Fruit fly (Drosophila melanogaster) whole organism, embryonic: ENCODE measurements around the gene Zip89B.

ENCODE experiments used
- Bdp1 ChIP-seq: fragments of 200-800 bp; sonication (Bioruptor generic); optimal IDR thresholded peaks from 3 replicates; lab custom pipeline; 2016; ENCODE audit warnings: missing biosample characterization, missing genetic modification characterization
- CG10209 ChIP-seq: fragments of 200-800 bp; sonication (Bioruptor generic); optimal IDR thresholded peaks from 3 replicates; lab custom pipeline; 2017; ENCODE audit warnings: missing biosample characterization, mild to moderate bottlenecking, missing genetic modification characterization, missing genetic modification reagents
- CG10979 ChIP-seq: fragments of 200-800 bp; sonication (Bioruptor generic); optimal IDR thresholded peaks from 2 replicates; lab custom pipeline; 2018; ENCODE audit warnings: missing biosample characterization, mild to moderate bottlenecking, missing genetic modification characterization, moderate library complexity
- CG11085 ChIP-seq: fragments of 200-800 bp; sonication (Bioruptor generic); IDR thresholded peaks from 2 replicates; pipeline ENCODE4 v1.3.6; 2022; ENCODE audit warnings: missing biosample characterization, missing genetic modification characterization
- CG14667 ChIP-seq: fragments of 200-800 bp; sonication (Bioruptor generic); IDR thresholded peaks from 2 replicates; pipeline ENCODE4 v1.3.6; 2022; ENCODE audit warnings: missing biosample characterization, missing genetic modification characterization
- CG1602 ChIP-seq: fragments of 200-800 bp; sonication (Bioruptor generic); optimal IDR thresholded peaks from 3 replicates; lab custom pipeline; 2016; ENCODE audit warnings: missing biosample characterization, missing genetic modification characterization
- CG18011 ChIP-seq: fragments of 200-800 bp; sonication (Bioruptor generic); optimal IDR thresholded peaks from 2 replicates; lab custom pipeline; 2017; ENCODE audit warnings: missing biosample characterization, missing genetic modification characterization, mild to moderate bottlenecking, moderate library complexity, missing genotype
- CG2202 ChIP-seq: fragments of 200-800 bp; sonication (Bioruptor generic); optimal IDR thresholded peaks from 2 replicates; lab custom pipeline; 2018; ENCODE audit warnings: missing biosample characterization, mild to moderate bottlenecking, missing genetic modification characterization
- CG31224 ChIP-seq: fragments of 200-800 bp; sonication (Bioruptor generic); IDR thresholded peaks from 2 replicates; pipeline ENCODE4 v1.3.6; 2022; ENCODE audit warnings: missing biosample characterization, missing genetic modification characterization
- CG3407 ChIP-seq: fragments of 200-800 bp; sonication (Bioruptor generic); optimal IDR thresholded peaks from 2 replicates; lab custom pipeline; 2018; ENCODE audit warnings: missing biosample characterization, mild to moderate bottlenecking, missing genetic modification characterization
- CG3995 ChIP-seq: fragments of 200-800 bp; sonication (Bioruptor generic); optimal IDR thresholded peaks from 3 replicates; lab custom pipeline; 2016; ENCODE audit warnings: missing biosample characterization, missing genetic modification characterization
- CG8359 ChIP-seq: fragments of 200-800 bp; sonication (Bioruptor generic); optimal IDR thresholded peaks from 2 replicates; lab custom pipeline; 2017; ENCODE audit warnings: missing biosample characterization, mild to moderate bottlenecking, missing genetic modification characterization, borderline replicate concordance
- CTCF ChIP-seq: fragments of 200-800 bp; sonication (Bioruptor generic); optimal IDR thresholded peaks from 2 replicates; lab custom pipeline; 2017; ENCODE audit warnings: missing biosample characterization, mild to moderate bottlenecking, missing genetic modification characterization, moderate library complexity
- Dip3 ChIP-seq: fragments of 200-800 bp; sonication (Bioruptor generic); optimal IDR thresholded peaks from 3 replicates; lab custom pipeline; 2016; ENCODE audit warnings: missing biosample characterization, missing genetic modification characterization
- Fer2 ChIP-seq: fragments of 200-800 bp; sonication (Bioruptor generic); optimal IDR thresholded peaks from 2 replicates; lab custom pipeline; 2018; ENCODE audit warnings: missing biosample characterization, mild to moderate bottlenecking, missing genetic modification characterization, moderate library complexity
- H15 ChIP-seq: fragments of 200-800 bp; sonication (Bioruptor generic); IDR thresholded peaks from 3 replicates; pipeline ENCODE4 v1.3.6; 2022; ENCODE audit warnings: missing biosample characterization, missing genetic modification characterization
- Lpt ChIP-seq: fragments of >200 bp; optimal IDR thresholded peaks from 2 replicates; lab custom pipeline; 2018; ENCODE audit warnings: missing biosample characterization, missing genetic modification characterization
- Mes4 ChIP-seq: fragments of 200-800 bp; sonication (Bioruptor generic); optimal IDR thresholded peaks from 2 replicates; lab custom pipeline; 2016; ENCODE audit warnings: missing biosample characterization, missing genetic modification characterization
- Oli ChIP-seq: fragments of 200-800 bp; sonication (Bioruptor generic); optimal IDR thresholded peaks from 2 replicates; lab custom pipeline; 2018; ENCODE audit warnings: missing biosample characterization, mild to moderate bottlenecking, missing genetic modification characterization, moderate library complexity
- Opbp ChIP-seq: fragments of 200-800 bp; sonication (Bioruptor generic); IDR thresholded peaks from 3 replicates; pipeline ENCODE4 v1.3.6; 2022; ENCODE audit warnings: missing biosample characterization, missing genetic modification characterization; ENCODE audit not compliant: partially characterized antibody
- Poxn ChIP-seq: fragments of 200-800 bp; sonication (Bioruptor generic); IDR thresholded peaks from 2 replicates; pipeline ENCODE4 v1.3.6; 2022; ENCODE audit warnings: missing biosample characterization, missing genetic modification characterization
- Sox102F ChIP-seq: fragments of 200-800 bp; sonication (Bioruptor generic); optimal IDR thresholded peaks from 2 replicates; lab custom pipeline; 2018; ENCODE audit warnings: missing biosample characterization, mild to moderate bottlenecking, missing genetic modification characterization, moderate library complexity
- Sry-δ ChIP-seq: fragments of 200-800 bp; sonication (Bioruptor generic); optimal IDR thresholded peaks from 2 replicates; lab custom pipeline; 2016; ENCODE audit warnings: missing biosample characterization, missing genetic modification characterization
- ci ChIP-seq: fragments of 200-800 bp; sonication (Bioruptor generic); IDR thresholded peaks from 3 replicates; pipeline ENCODE4 v1.3.6; 2022; ENCODE audit warnings: missing biosample characterization, missing genetic modification characterization
- exex ChIP-seq: fragments of 200-800 bp; sonication (Bioruptor generic); optimal IDR thresholded peaks from 4 replicates; lab custom pipeline; 2018; ENCODE audit warnings: missing biosample characterization, mild to moderate bottlenecking, missing genetic modification characterization, moderate library complexity
- gsb ChIP-seq: fragments of 200-800 bp; sonication (Bioruptor generic); IDR thresholded peaks from 2 replicates; pipeline ENCODE4 v1.3.6; 2022; ENCODE audit warnings: missing biosample characterization, missing genetic modification characterization
- hb ChIP-seq: fragments of 200-800 bp; sonication (Bioruptor generic); IDR thresholded peaks from 3 replicates; pipeline ENCODE4 v1.3.6; 2022; ENCODE audit warnings: missing biosample characterization, missing genetic modification characterization; ENCODE audit not compliant: partially characterized antibody
- hth ChIP-seq: fragments of >200 bp; optimal IDR thresholded peaks from 2 replicates; lab custom pipeline; 2017; ENCODE audit warnings: inconsistent platforms
- inv ChIP-seq: fragments of 200-800 bp; sonication (Bioruptor generic); IDR thresholded peaks from 2 replicates; pipeline ENCODE4 v1.3.6; 2022; ENCODE audit warnings: missing biosample characterization, missing genetic modification characterization; ENCODE audit not compliant: partially characterized antibody
- knrl ChIP-seq: fragments of 200-800 bp; sonication (Bioruptor generic); IDR thresholded peaks from 3 replicates; pipeline ENCODE4 v1.3.6; 2022; ENCODE audit warnings: missing biosample characterization, missing genetic modification characterization; ENCODE audit not compliant: partially characterized antibody
- lab ChIP-seq: fragments of 200-800 bp; sonication (Bioruptor generic); optimal IDR thresholded peaks from 3 replicates; lab custom pipeline; 2017; ENCODE audit warnings: missing biosample characterization, missing genetic modification characterization, mild to moderate bottlenecking, moderate library complexity, missing genetic modification reagents
- nerfin-2 ChIP-seq: fragments of 200-800 bp; sonication (Bioruptor generic); IDR thresholded peaks from 2 replicates; pipeline ENCODE4 v1.3.6; 2022; ENCODE audit warnings: missing biosample characterization, missing genetic modification characterization; ENCODE audit not compliant: partially characterized antibody
- nmo ChIP-seq: fragments of 200-800 bp; sonication (Bioruptor generic); optimal IDR thresholded peaks from 2 replicates; lab custom pipeline; 2018; ENCODE audit warnings: missing biosample characterization, mild to moderate bottlenecking, missing genetic modification characterization, moderate library complexity
- pzg ChIP-seq: fragments of 200-800 bp; sonication (Bioruptor generic); optimal IDR thresholded peaks from 3 replicates; lab custom pipeline; 2018; ENCODE audit warnings: missing biosample characterization, mild to moderate bottlenecking, missing genetic modification characterization, moderate library complexity
- run ChIP-seq: fragments of 200-800 bp; sonication (Bioruptor generic); optimal IDR thresholded peaks from 3 replicates; lab custom pipeline; 2018; ENCODE audit warnings: missing biosample characterization, mild to moderate bottlenecking, missing genetic modification characterization
- schlank ChIP-seq: fragments of 200-800 bp; sonication (Bioruptor generic); optimal IDR thresholded peaks from 2 replicates; lab custom pipeline; 2018; ENCODE audit warnings: missing biosample characterization, mild to moderate bottlenecking, missing genetic modification characterization
- sd ChIP-seq: fragments of 200-800 bp; sonication (Bioruptor generic); optimal IDR thresholded peaks from 3 replicates; lab custom pipeline; 2018; ENCODE audit warnings: missing biosample characterization, mild to moderate bottlenecking, missing genetic modification characterization, moderate library complexity
- sens ChIP-seq: fragments of 200-800 bp; sonication (Bioruptor generic); peaks from one replicate; lab custom pipeline; 2016; ENCODE audit warnings: missing biosample characterization, missing genetic modification characterization
- twi ChIP-seq: fragments of 200-800 bp; optimal IDR thresholded peaks from 2 replicates; lab custom pipeline; 2019; ENCODE audit warnings: missing biosample characterization, mild to moderate bottlenecking, missing genetic modification characterization, moderate library complexity

Zip89B gene

DNA sequence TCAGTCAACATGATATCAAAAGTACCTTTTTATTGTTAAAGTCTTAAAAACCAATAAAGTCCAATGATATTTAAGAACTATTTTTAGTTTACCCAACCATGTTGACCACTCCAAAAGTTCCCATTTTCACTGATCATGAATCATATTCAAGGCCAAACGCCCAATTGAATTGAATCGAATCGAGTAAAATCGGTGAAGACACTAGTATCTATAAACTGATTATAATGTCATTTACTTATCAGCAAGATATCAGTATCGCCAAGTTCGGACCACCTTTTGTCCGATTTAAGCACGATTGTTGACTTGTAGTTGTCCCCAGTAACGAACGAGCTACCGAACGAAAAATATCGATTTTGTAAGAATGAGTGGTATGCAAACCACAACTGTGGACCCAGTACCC, 17.5 kb downstream of the Zip89B start, which contains the start of gene CG6901:
Gene CG6901 (plus strand): TSS at position 323 of the 400 bp plus-strand sequence.
- TF ChIP-seq CG3407 (GFP tag; lab: Kevin White, UChicago) (no peak), knrl (GFP tag; lab: Robert Waterston, UW) (no peak), Lpt (GFP tag; lab: Kevin White, UChicago) (no peak), CG11085 (GFP tag; lab: Robert Waterston, UW) (no peak), Poxn (GFP tag; lab: Robert Waterston, UW) (no peak), exex (tag; lab: Kevin White, UChicago) (peak; percentile 51), inv (GFP tag; lab: Robert Waterston, UW) (no peak), sens (GFP tag; lab: Kevin White, UChicago) (peak; percentile 2), lab (GFP tag; lab: Kevin White, UChicago) (peak; percentile 76), CG31224 (GFP tag; lab: Robert Waterston, UW) (no peak), nmo (GFP tag; lab: Kevin White, UChicago) (no peak)

DNA sequence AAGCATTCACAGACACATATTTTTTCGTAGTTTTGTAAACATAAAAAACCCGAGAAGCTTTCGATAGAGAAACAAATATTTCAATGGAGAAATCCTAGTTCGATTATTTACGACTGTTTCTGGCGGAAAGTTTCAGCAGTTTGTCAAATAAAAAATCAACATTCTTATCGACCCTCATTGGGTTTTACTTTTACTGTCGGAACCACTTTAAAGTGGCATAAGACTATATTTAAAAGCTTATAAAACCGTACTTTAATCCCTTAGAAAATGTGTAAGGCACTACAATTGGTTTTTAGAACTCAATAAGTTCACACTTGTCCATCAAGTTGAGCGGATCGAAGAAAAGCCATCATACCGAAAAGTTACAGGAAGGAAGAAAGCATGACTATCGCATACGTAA, 19.6 kb downstream of the Zip89B start, which contains the start of gene CG17929:
Gene CG17929 (plus strand): TSS at position 301 of the 400 bp plus-strand sequence.
- TF ChIP-seq CG1602 (GFP tag; lab: Kevin White, UChicago) (no peak), CG10209 (GFP tag; lab: Kevin White, UChicago) (no peak), pzg (GFP tag; lab: Kevin White, UChicago) (no peak), CG8359 (GFP tag; lab: Kevin White, UChicago) (no peak), Mes4 (GFP tag; lab: Kevin White, UChicago) (no peak), hth (lab: Kevin White, UChicago) (no peak), CG18011 (GFP tag; lab: Kevin White, UChicago) (no peak), Oli (tag; lab: Kevin White, UChicago) (no peak), schlank (tag; lab: Kevin White, UChicago) (no peak), nerfin-2 (GFP tag; lab: Robert Waterston, UW) (no peak), Sox102F (GFP tag; lab: Kevin White, UChicago) (no peak), Dip3 (GFP tag; lab: Kevin White, UChicago) (no peak)
- TF ChIP-seq, all 482 proteins: peak for 0

DNA sequence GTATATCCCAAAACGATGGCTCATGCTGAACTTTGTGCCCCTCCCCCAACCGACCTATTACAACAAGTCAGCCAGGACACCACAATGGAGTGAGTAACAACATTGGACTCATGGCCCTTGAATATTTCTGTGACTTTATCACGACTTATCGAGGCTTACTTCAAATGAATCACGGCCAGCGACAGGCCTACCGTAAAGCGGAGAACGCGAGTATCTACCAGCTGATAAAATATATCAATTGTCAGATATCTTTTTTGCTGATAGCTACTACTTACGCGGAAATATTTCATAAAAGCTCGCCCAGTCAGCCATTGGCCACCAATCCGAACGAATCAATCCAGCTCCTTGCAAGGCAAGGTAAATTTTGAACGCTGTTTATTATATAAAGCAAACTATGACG, 22.0 kb downstream of the Zip89B start, which contains the start of gene CG17930:
Gene CG17930 (plus strand): TSS at position 301 of the 400 bp plus-strand sequence.
- no peak for TF ChIP-seq CG14667
- peak; percentile 8 for TF ChIP-seq CG3995 (GFP tag; lab: Kevin White, UChicago)
- peak; percentile 69 for TF ChIP-seq lab (GFP tag; lab: Kevin White, UChicago)
- no peak for TF ChIP-seq Fer2
- no peak for TF ChIP-seq hb (GFP tag; lab: Robert Waterston, UW)

DNA sequence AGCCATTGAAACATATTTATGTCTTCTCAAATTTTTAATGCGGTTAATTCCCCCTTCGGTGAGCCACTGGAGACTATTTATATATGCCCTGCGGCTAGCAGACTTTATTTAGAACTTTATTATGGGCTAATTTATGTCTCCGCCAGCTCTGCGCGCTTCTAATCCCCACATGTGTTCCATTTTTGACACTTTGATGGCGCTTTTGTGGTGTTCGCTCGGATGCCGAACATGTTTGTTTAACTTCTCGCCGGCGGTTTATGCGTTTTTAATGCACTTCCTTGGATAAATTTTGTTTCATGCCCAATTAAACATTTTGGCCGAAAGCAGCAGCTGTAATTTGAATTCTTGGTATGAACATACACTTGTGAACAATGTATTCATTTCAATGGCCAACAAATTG, 24.2 kb downstream of the Zip89B start:
- TF ChIP-seq sd (tag; lab: Kevin White, UChicago), result peak; percentile 50
- TF ChIP-seq Bdp1, result no peak
- TF ChIP-seq ci (GFP tag; lab: Robert Waterston, UW), result 0 out of 3 replicates have a peak, but pooled peaks have one; percentile 16
- TF ChIP-seq gsb (GFP tag; lab: Robert Waterston, UW), result no peak
- TF ChIP-seq Opbp (GFP tag; lab: Robert Waterston, UW), result no peak
- TF ChIP-seq twi (tag; lab: Kevin White, UChicago), result peak; percentile 71
- TF ChIP-seq H15 (GFP tag; lab: Robert Waterston, UW), result no peak
- peak; percentile 13 for TF ChIP-seq CG10979 (tag; lab: Kevin White, UChicago)
- TF ChIP-seq CTCF (GFP tag; lab: Kevin White, UChicago), result peak; percentile 64
- no peak for TF ChIP-seq CG2202 (tag; lab: Kevin White, UChicago)
- no peak for TF ChIP-seq Sry-δ (GFP tag; lab: Kevin White, UChicago)
- peak; percentile 50 for TF ChIP-seq run (tag; lab: Kevin White, UChicago)
